Fruit fly (Drosophila melanogaster): ENCODE measurements around the gene Ir94d.

- TF ChIP-seq CG8478 (optimal IDR thresholded peaks at IDR 0.05) (no peak), CTCF (optimal IDR thresholded peaks at IDR 0.05) (no peak)
Measured at dm6 chr3R:23367540-23367939, 35.1 kb upstream of the Ir94d start.
